Worm (Caenorhabditis elegans) whole organism, mixed stage, embryonic: Measurements from ENCODE around the gene R08D7.7.

Experiments
- nhr-12 ChIP-seq: fragments of 150-350 bp; optimal IDR thresholded peaks from 2 replicates; lab custom pipeline; 2014; ENCODE audit warnings: missing biosample characterization, missing genetic modification characterization
- unc-62 ChIP-seq: fragments of 150-350 bp; optimal IDR thresholded peaks from 2 replicates; lab custom pipeline; 2014; ENCODE audit warnings: missing biosample characterization, missing genetic modification reagents, missing genetic modification characterization

ce11 chrIII:9010047-9010446, 20.2 kb downstream of the R08D7.7 start, which contains the start of gene F59B2.8:
- TF ChIP-seq unc-62 (GFP tag; lab: Kevin White, UChicago) = peak; percentile 62
- no peak for TF ChIP-seq nhr-12 (tag; lab: Kevin White, UChicago)
